6 fruit fly cellular contexts compared by ENCODE assay signal in the genomic region with DNA sequence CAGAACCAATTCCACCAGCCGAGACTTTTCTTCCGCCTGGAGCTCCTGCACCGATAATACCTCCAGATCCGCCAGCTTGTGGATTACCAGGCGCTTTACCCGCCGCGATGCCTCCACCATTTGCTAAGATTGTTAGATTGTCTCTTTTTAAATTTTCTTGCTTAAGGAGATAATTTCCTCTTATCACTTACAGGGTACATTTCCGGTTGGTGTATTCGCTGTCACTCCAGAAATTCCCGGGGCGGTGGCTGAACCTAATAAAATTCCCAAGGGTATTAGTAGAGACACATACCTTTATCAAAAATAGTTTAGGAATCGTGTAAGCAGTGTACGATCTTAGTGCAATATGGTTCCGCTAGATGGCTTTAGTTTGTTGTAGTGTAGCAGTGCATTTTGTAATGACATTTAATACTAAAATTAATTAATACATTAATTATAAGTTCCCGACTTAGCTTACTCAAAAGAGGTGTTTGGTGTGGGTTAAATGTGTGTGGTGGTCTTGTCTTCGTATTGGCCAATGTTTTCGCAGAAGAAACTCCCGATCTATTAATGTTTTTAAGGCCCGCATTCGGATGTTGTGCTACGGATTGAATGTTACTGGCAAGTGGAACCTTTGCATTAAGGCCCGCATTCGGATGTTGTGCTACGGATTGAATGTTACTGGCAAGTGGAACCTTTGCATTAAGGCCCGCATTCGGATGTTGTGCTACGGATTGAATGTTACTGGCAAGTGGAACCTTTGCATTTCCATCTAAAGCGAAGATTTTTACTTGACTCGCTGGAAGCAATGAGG.
A peak's percentile ranks its signal among the peaks of the same experiment; 100 is the strongest.
TF ChIP-seq lines count a peak whose summit lies in the region.

No protein-coding gene starts in this region.

- TF ChIP-seq CTCF in S2 (optimal IDR thresholded peaks at IDR 0.05; lab: Kevin White, UChicago): peak; percentile 91 to 94
- TF ChIP-seq CTCF in whole organism, embryonic (GFP tag; optimal IDR thresholded peaks at IDR 0.05; lab: Kevin White, UChicago): peak; percentile 91

TF ChIP-seq in whole organism, adult, 20 proteins besides CTCF, POLR2A, EP300 and RAD21 (continues in another document):
- TF ChIP-seq cnc (optimal IDR thresholded peaks at IDR 0.05; lab: Kevin White, UChicago) (no peak), CG5204 (GFP tag; optimal IDR thresholded peaks at IDR 0.05; lab: Kevin White, UChicago) (no peak), Hr96 (GFP tag; optimal IDR thresholded peaks at IDR 0.05; lab: Kevin White, UChicago) (peak; percentile 47), ovo (GFP tag; optimal IDR thresholded peaks at IDR 0.05; lab: Kevin White, UChicago) (no peak), cic (GFP tag; optimal IDR thresholded peaks at IDR 0.05; lab: Kevin White, UChicago) (no peak), Crg-1 (GFP tag; optimal IDR thresholded peaks at IDR 0.05; lab: Kevin White, UChicago) (no peak), pad (GFP tag; optimal IDR thresholded peaks at IDR 0.05; lab: Kevin White, UChicago) (no peak), CG7045 (GFP tag; optimal IDR thresholded peaks at IDR 0.05; lab: Kevin White, UChicago) (peak; percentile 20), bab1 (GFP tag; optimal IDR thresholded peaks at IDR 0.05; lab: Kevin White, UChicago) (no peak), Mnt (GFP tag; optimal IDR thresholded peaks at IDR 0.05; lab: Kevin White, UChicago) (no peak), kay (GFP tag; lab: Kevin White, UChicago; ENCODE audit: borderline replicate concordance) (no peak), CG12768 (GFP tag; optimal IDR thresholded peaks at IDR 0.05; lab: Kevin White, UChicago) (no peak), toe (GFP tag; optimal IDR thresholded peaks at IDR 0.05; lab: Kevin White, UChicago) (peak; percentile 12), CG1620 (GFP tag; optimal IDR thresholded peaks at IDR 0.05; lab: Kevin White, UChicago) (no peak), Clk (GFP tag; optimal IDR thresholded peaks at IDR 0.05; lab: Kevin White, UChicago) (no peak), CG7101 (tag; optimal IDR thresholded peaks at IDR 0.05; lab: Kevin White, UChicago) (no peak), tj (GFP tag; optimal IDR thresholded peaks at IDR 0.05; lab: Kevin White, UChicago) (no peak)

TF ChIP-seq in whole organism, embryonic, 481 proteins besides CTCF, POLR2A, EP300 and RAD21 (continues in another document):
- no peak for TF ChIP-seq sisA (GFP tag; IDR thresholded peaks at IDR 0.05; lab: Robert Waterston, UW)
- peak; percentile 74 for TF ChIP-seq lmd (GFP tag; IDR thresholded peaks at IDR 0.05; lab: Robert Waterston, UW)
- TF ChIP-seq peb (GFP tag; IDR thresholded peaks at IDR 0.05; lab: Robert Waterston, UW): peak; percentile 52; the same call in 1 of the 2 replicates
- peak; percentile 72 for TF ChIP-seq nerfin-1 (tag; optimal IDR thresholded peaks at IDR 0.05; lab: Kevin White, UChicago)
- peak; percentile 88 for TF ChIP-seq zfh1 (GFP tag; IDR thresholded peaks at IDR 0.05; lab: Robert Waterston, UW)
- TF ChIP-seq Fer2 (tag; optimal IDR thresholded peaks at IDR 0.05; lab: Kevin White, UChicago): peak; percentile 20
- TF ChIP-seq mirr (GFP tag; optimal IDR thresholded peaks at IDR 0.05; lab: Kevin White, UChicago): peak; percentile 84
- peak; percentile 76 for TF ChIP-seq CG12219 (GFP tag; optimal IDR thresholded peaks at IDR 0.05; lab: Kevin White, UChicago)
- no peak for TF ChIP-seq CG16813 (GFP tag; IDR thresholded peaks at IDR 0.05; lab: Robert Waterston, UW; ENCODE audit: partially characterized antibody)
- TF ChIP-seq dimm (GFP tag; IDR thresholded peaks at IDR 0.05; lab: Robert Waterston, UW): 0 out of 2 replicates have a peak, but pooled peaks have one; percentile 34
- peak; percentile 20 for TF ChIP-seq ind (GFP tag; optimal IDR thresholded peaks at IDR 0.05; lab: Kevin White, UChicago)
- TF ChIP-seq ems (GFP tag; optimal IDR thresholded peaks at IDR 0.05; lab: Kevin White, UChicago): peak; percentile 65
- TF ChIP-seq Adf1 (GFP tag; IDR thresholded peaks at IDR 0.05; lab: Robert Waterston, UW): peak; percentile 30; the same call in 1 of the 2 replicates
- TF ChIP-seq cato (GFP tag; optimal IDR thresholded peaks at IDR 0.05; lab: Kevin White, UChicago; ENCODE audit: borderline replicate concordance): no peak
- peak; percentile 74 for TF ChIP-seq sqz (GFP tag; optimal IDR thresholded peaks at IDR 0.05; lab: Kevin White, UChicago)

TF ChIP-seq in whole organism, prepupa, 60 proteins besides CTCF, POLR2A, EP300 and RAD21 (continues in another document):
- TF ChIP-seq CG8119 (GFP tag; IDR thresholded peaks at IDR 0.05; lab: Robert Waterston, UW) (no peak), CG8319 (GFP tag; optimal IDR thresholded peaks at IDR 0.05; lab: Kevin White, UChicago) (peak; percentile 12), spab (GFP tag; optimal IDR thresholded peaks at IDR 0.05; lab: Kevin White, UChicago) (no peak), Eip78C (GFP tag; lab: Kevin White, UChicago) (peak; percentile 87), Hr39 (GFP tag; optimal IDR thresholded peaks at IDR 0.05; lab: Kevin White, UChicago) (no peak), CG16779 (tag; optimal IDR thresholded peaks at IDR 0.05; lab: Kevin White, UChicago) (no peak), Lpt (GFP tag; optimal IDR thresholded peaks at IDR 0.05; lab: Kevin White, UChicago) (no peak), Eip75B (GFP tag; optimal IDR thresholded peaks at IDR 0.05; lab: Kevin White, UChicago) (peak; percentile 43), OdsH (GFP tag; optimal IDR thresholded peaks at IDR 0.05; lab: Kevin White, UChicago) (peak; percentile 15), fd59A (GFP tag; optimal IDR thresholded peaks at IDR 0.05; lab: Kevin White, UChicago) (no peak), Blimp-1 (GFP tag; optimal IDR thresholded peaks at IDR 0.05; lab: Kevin White, UChicago) (peak; percentile 3), CG31627 (GFP tag; optimal IDR thresholded peaks at IDR 0.05; lab: Kevin White, UChicago) (no peak), Hr38 (GFP tag; optimal IDR thresholded peaks at IDR 0.05; lab: Kevin White, UChicago) (no peak), Sox15 (GFP tag; optimal IDR thresholded peaks at IDR 0.05; lab: Kevin White, UChicago) (no peak), CG3919 (GFP tag; optimal IDR thresholded peaks at IDR 0.05; lab: Kevin White, UChicago) (peak; percentile 72), vri (GFP tag; optimal IDR thresholded peaks at IDR 0.05; lab: Kevin White, UChicago) (no peak), CG6276 (GFP tag; optimal IDR thresholded peaks at IDR 0.05; lab: Kevin White, UChicago) (no peak), CG6854 (GFP tag; optimal IDR thresholded peaks at IDR 0.05; lab: Kevin White, UChicago) (no peak)

TF ChIP-seq in whole organism, pupa, 21 proteins besides CTCF, POLR2A, EP300 and RAD21:
- TF ChIP-seq fd96Ca (GFP tag; IDR thresholded peaks at IDR 0.05; lab: Robert Waterston, UW) (no peak), CG14655 (GFP tag; optimal IDR thresholded peaks at IDR 0.05; lab: Kevin White, UChicago) (no peak), CG8301 (tag; optimal IDR thresholded peaks at IDR 0.05; lab: Kevin White, UChicago) (no peak), Pif1A (GFP tag; optimal IDR thresholded peaks at IDR 0.05; lab: Kevin White, UChicago) (peak; percentile 15), CG12605 (GFP tag; IDR thresholded peaks at IDR 0.05; lab: Robert Waterston, UW) (no peak), CG10348 (GFP tag; IDR thresholded peaks at IDR 0.05; lab: Robert Waterston, UW) (no peak), CG34367 (tag; optimal IDR thresholded peaks at IDR 0.05; lab: Kevin White, UChicago) (no peak), CG32121 (GFP tag; IDR thresholded peaks at IDR 0.05; lab: Robert Waterston, UW) (no peak; the same call in 1 of the 2 replicates), gl (tag; optimal IDR thresholded peaks at IDR 0.05; lab: Kevin White, UChicago) (no peak), rn (GFP tag; IDR thresholded peaks at IDR 0.05; lab: Robert Waterston, UW) (peak; percentile 25; the same call in 1 of the 2 replicates), CG8159 (tag; optimal IDR thresholded peaks at IDR 0.05; lab: Kevin White, UChicago) (no peak), Snoo (tag; optimal IDR thresholded peaks at IDR 0.05; lab: Kevin White, UChicago) (no peak), CG15710 (tag; optimal IDR thresholded peaks at IDR 0.05; lab: Kevin White, UChicago) (no peak), D1 (tag; optimal IDR thresholded peaks at IDR 0.05; lab: Kevin White, UChicago) (no peak), CG4496 (GFP tag; IDR thresholded peaks at IDR 0.05; lab: Robert Waterston, UW) (no peak)

TF ChIP-seq in whole organism, wandering third instar larva, 38 proteins besides CTCF, POLR2A, EP300 and RAD21 (continues in another document):
- TF ChIP-seq sv (GFP tag; optimal IDR thresholded peaks at IDR 0.05; lab: Kevin White, UChicago): peak; percentile 4
- no peak for TF ChIP-seq br (GFP tag; optimal IDR thresholded peaks at IDR 0.05; lab: Kevin White, UChicago)
- TF ChIP-seq fru (GFP tag; optimal IDR thresholded peaks at IDR 0.05; lab: Kevin White, UChicago): peak; percentile 20
- no peak for TF ChIP-seq jim (GFP tag; optimal IDR thresholded peaks at IDR 0.05; lab: Kevin White, UChicago)
- no peak for TF ChIP-seq Jra (GFP tag; optimal IDR thresholded peaks at IDR 0.05; lab: Kevin White, UChicago)
- TF ChIP-seq foxo (GFP tag; optimal IDR thresholded peaks at IDR 0.05; lab: Kevin White, UChicago): no peak
- no peak for TF ChIP-seq Hnf4 (GFP tag; optimal IDR thresholded peaks at IDR 0.05; lab: Kevin White, UChicago)
- TF ChIP-seq lola (GFP tag; optimal IDR thresholded peaks at IDR 0.05; lab: Kevin White, UChicago): no peak
- peak; percentile 32 for TF ChIP-seq CG9705 (GFP tag; optimal IDR thresholded peaks at IDR 0.05; lab: Kevin White, UChicago)
- no peak for TF ChIP-seq psq (GFP tag; optimal IDR thresholded peaks at IDR 0.05; lab: Kevin White, UChicago)
- no peak for TF ChIP-seq brk (GFP tag; optimal IDR thresholded peaks at IDR 0.05; lab: Kevin White, UChicago)
- no peak for TF ChIP-seq Hr83 (GFP tag; optimal IDR thresholded peaks at IDR 0.05; lab: Kevin White, UChicago; ENCODE audit: poor library complexity, severe bottlenecking)
- TF ChIP-seq sage (GFP tag; optimal IDR thresholded peaks at IDR 0.05; lab: Kevin White, UChicago): no peak
- peak; percentile 50 for TF ChIP-seq HLH106 (tag; optimal IDR thresholded peaks at IDR 0.05; lab: Kevin White, UChicago)
- TF ChIP-seq h (GFP tag; optimal IDR thresholded peaks at IDR 0.05; lab: Kevin White, UChicago): no peak
- no peak for TF ChIP-seq OdsH (GFP tag; optimal IDR thresholded peaks at IDR 0.05; lab: Kevin White, UChicago)
- TF ChIP-seq rgr (GFP tag; optimal IDR thresholded peaks at IDR 0.05; lab: Kevin White, UChicago): peak; percentile 33
- no peak for TF ChIP-seq ey (GFP tag; optimal IDR thresholded peaks at IDR 0.05; lab: Kevin White, UChicago)
- TF ChIP-seq GATAd (GFP tag; optimal IDR thresholded peaks at IDR 0.05; lab: Kevin White, UChicago): no peak
- TF ChIP-seq dl (GFP tag; optimal IDR thresholded peaks at IDR 0.05; lab: Kevin White, UChicago; ENCODE audit: insufficient read depth in 1 of 2, partially characterized antibody in 2 of 2): no peak
- TF ChIP-seq Dif (GFP tag; optimal IDR thresholded peaks at IDR 0.05; lab: Kevin White, UChicago; ENCODE audit: partially characterized antibody): no peak
- no peak for TF ChIP-seq Mio (GFP tag; optimal IDR thresholded peaks at IDR 0.05; lab: Kevin White, UChicago)
- no peak for TF ChIP-seq Hr78 (GFP tag; optimal IDR thresholded peaks at IDR 0.05; lab: Kevin White, UChicago)
